Worm (Caenorhabditis elegans) whole organism, late embryonic: ENCODE measurements around the gene cest-33.

ENCODE experiments used
- ceh-2 ChIP-seq: sonication (generic microtip); optimal IDR thresholded peaks from 2 replicates; lab custom pipeline; 2016; ENCODE audit warnings: missing genotype, missing genetic modification characterization, missing compliant biosample characterization
- dve-1 ChIP-seq: sonication (generic microtip); optimal IDR thresholded peaks from 2 replicates; lab custom pipeline; 2017; ENCODE audit warnings: antibody characterized with exemption, mild to moderate bottlenecking, missing genetic modification characterization, missing compliant biosample characterization
- hlh-15 ChIP-seq: sonication (generic microtip); optimal IDR thresholded peaks from 2 replicates; lab custom pipeline; 2016; ENCODE audit warnings: missing genetic modification characterization, missing compliant biosample characterization
- hlh-30 ChIP-seq: sonication (generic microtip); optimal IDR thresholded peaks from 2 replicates; lab custom pipeline; 2017; ENCODE audit warnings: antibody characterized with exemption, missing genetic modification characterization, missing compliant biosample characterization; ENCODE audit not compliant: insufficient read depth
- lin-11 ChIP-seq: fragments of 200-800 bp; sonication (Bioruptor generic); optimal IDR thresholded peaks from 2 replicates; lab custom pipeline; 2018; ENCODE audit warnings: mild to moderate bottlenecking, missing genetic modification characterization, missing compliant biosample characterization
- pha-2 ChIP-seq: sonication (generic microtip); optimal IDR thresholded peaks from 2 replicates; lab custom pipeline; 2017; ENCODE audit warnings: mild to moderate bottlenecking, missing genetic modification characterization, missing compliant biosample characterization
- pha-4 ChIP-seq: fragments of 150-350 bp; optimal IDR thresholded peaks from 2 replicates; lab custom pipeline; 2018; ENCODE audit warnings: missing biosample characterization, missing genetic modification reagents, missing genetic modification characterization
- rnt-1 ChIP-seq: sonication (generic microtip); optimal IDR thresholded peaks from 2 replicates; lab custom pipeline; 2016; ENCODE audit warnings: missing genetic modification characterization, missing compliant biosample characterization

- TF ChIP-seq pha-2 (tag; lab: Kevin White, UChicago) (no peak), ceh-2 (no peak), lin-11 (tag; lab: Kevin White, UChicago) (no peak), pha-4 (tag; lab: Kevin White, UChicago) (no peak), rnt-1 (tag; lab: Kevin White, UChicago) (no peak), hlh-15 (tag; lab: Kevin White, UChicago) (no peak), hlh-30 (tag; lab: Kevin White, UChicago) (no peak), dve-1 (no peak)
Measured at ce11 chrV:6344531-6345171, 20.8 kb downstream of the cest-33 start.
